Worm (Caenorhabditis elegans) whole organism, L4 larva: ENCODE measurements around the gene ift-74.

Experiments
- F49E8.2 ChIP-seq: sonication (generic microtip); optimal IDR thresholded peaks from 2 replicates; lab custom pipeline; 2016; ENCODE audit warnings: missing compliant biosample characterization, mild to moderate bottlenecking, missing genetic modification characterization, borderline replicate concordance
- R02D3.7 ChIP-seq: fragments of 150-350 bp; sonication (generic microtip); optimal IDR thresholded peaks from 3 replicates; lab custom pipeline; 2014; ENCODE audit warnings: missing biosample characterization, missing genetic modification characterization
- T26A8.4 ChIP-seq: fragments of 200-800 bp; sonication (Bioruptor generic); IDR thresholded peaks from 2 replicates; pipeline ENCODE4 v1.3.6; 2022; ENCODE audit warnings: missing genetic modification characterization, missing compliant biosample characterization
- Y105C5A.15 ChIP-seq: fragments of 200-800 bp; sonication (Bioruptor generic); IDR thresholded peaks from 2 replicates; pipeline ENCODE4 v1.3.6; 2022; ENCODE audit warnings: missing genetic modification characterization, missing compliant biosample characterization
- Y5F2A.4 ChIP-seq: fragments of 200-800 bp; sonication (Bioruptor generic); optimal IDR thresholded peaks from 2 replicates; lab custom pipeline; 2018; ENCODE audit warnings: mild to moderate bottlenecking, missing genetic modification characterization, missing compliant biosample characterization
- aha-1 ChIP-seq: fragments of 150-350 bp; peaks from one replicate; lab custom pipeline; 2014; ENCODE audit warnings: missing biosample characterization, missing genetic modification characterization
- ama-1 ChIP-seq: fragments of 150-350 bp; optimal IDR thresholded peaks from 2 replicates; lab custom pipeline; 2014; ENCODE audit warnings: inconsistent platforms, mixed read lengths
- attf-4 ChIP-seq: sonication (generic microtip); optimal IDR thresholded peaks from 3 replicates; lab custom pipeline; 2017; ENCODE audit warnings: missing biosample characterization, missing genetic modification characterization
- ceh-44 ChIP-seq: fragments of 200-800 bp; sonication (Bioruptor generic); IDR thresholded peaks from 2 replicates; pipeline ENCODE4 v1.3.6; 2022; ENCODE audit warnings: missing genetic modification reagents, missing genetic modification characterization, missing compliant biosample characterization
- ces-1 ChIP-seq: fragments of 150-350 bp; sonication (generic microtip); optimal IDR thresholded peaks from 4 replicates; lab custom pipeline; 2014; ENCODE audit warnings: missing biosample characterization, missing genetic modification reagents, missing genetic modification characterization
- cey-2 ChIP-seq: sonication (generic microtip); optimal IDR thresholded peaks from 3 replicates; lab custom pipeline; 2017; ENCODE audit warnings: missing genetic modification characterization, mild to moderate bottlenecking, missing compliant biosample characterization, antibody characterized with exemption, borderline replicate concordance; ENCODE audit not compliant: insufficient read depth
- daf-12 ChIP-seq: fragments of 150-350 bp; optimal IDR thresholded peaks from 2 replicates; lab custom pipeline; 2014; ENCODE audit warnings: missing biosample characterization, missing genetic modification reagents, missing genetic modification characterization
- dmd-6 ChIP-seq: fragments of 200-800 bp; sonication (Bioruptor generic); IDR thresholded peaks from 2 replicates; pipeline ENCODE4 v1.3.6; 2022; ENCODE audit warnings: missing genetic modification reagents, missing genetic modification characterization, missing compliant biosample characterization
- dpl-1 ChIP-seq: fragments of 150-350 bp; optimal IDR thresholded peaks from 2 replicates; lab custom pipeline; 2014; ENCODE audit warnings: missing biosample characterization, missing genetic modification reagents, missing genetic modification characterization
- duxl-1 ChIP-seq: sonication (generic microtip); optimal IDR thresholded peaks from 2 replicates; lab custom pipeline; 2016; ENCODE audit warnings: mild to moderate bottlenecking, missing genetic modification characterization, moderate library complexity, missing compliant biosample characterization; ENCODE audit not compliant: poor library complexity
- dve-1 ChIP-seq: sonication (generic microtip); optimal IDR thresholded peaks from 2 replicates; lab custom pipeline; 2017; ENCODE audit warnings: antibody characterized with exemption, mild to moderate bottlenecking, missing genetic modification characterization, missing compliant biosample characterization; ENCODE audit not compliant: insufficient read depth
- hif-1 ChIP-seq, 2 experiments: sonication (generic microtip); optimal IDR thresholded peaks; 2 replicates each; lab custom pipeline; 2016 to 2017; ENCODE audit warnings: missing compliant biosample characterization in 2 of 2, missing genetic modification characterization in 2 of 2, missing genetic modification reagents in 2 of 2, missing genotype in 2 of 2, mild to moderate bottlenecking in 1 of 2
- hlh-30 ChIP-seq: sonication (generic microtip); optimal IDR thresholded peaks from 2 replicates; lab custom pipeline; 2017; ENCODE audit warnings: antibody characterized with exemption, mild to moderate bottlenecking, missing genetic modification characterization, missing compliant biosample characterization; ENCODE audit not compliant: insufficient read depth
- hmg-1.1 ChIP-seq: fragments of 200-800 bp; sonication (Bioruptor generic); IDR thresholded peaks from 2 replicates; pipeline ENCODE4 v1.3.6; 2022; ENCODE audit warnings: missing genetic modification reagents, missing genetic modification characterization, missing compliant biosample characterization
- jun-1 ChIP-seq: fragments of 150-350 bp; optimal IDR thresholded peaks from 2 replicates; lab custom pipeline; 2014; ENCODE audit warnings: missing biosample characterization, missing genetic modification reagents, missing genetic modification characterization
- lim-7 ChIP-seq: fragments of 200-800 bp; sonication (Bioruptor generic); IDR thresholded peaks from 2 replicates; pipeline ENCODE4 v1.3.6; 2022; ENCODE audit warnings: missing genetic modification characterization, missing compliant biosample characterization
- lin-13 ChIP-seq: fragments of 150-350 bp; optimal IDR thresholded peaks from 2 replicates; lab custom pipeline; 2014; ENCODE audit warnings: missing biosample characterization, missing genetic modification reagents, missing genetic modification characterization
- lin-15B ChIP-seq: fragments of 150-350 bp; sonication (generic microtip); optimal IDR thresholded peaks from 3 replicates; lab custom pipeline; 2014; ENCODE audit warnings: missing biosample characterization, missing genetic modification characterization
- lin-38 ChIP-seq: fragments of 200-800 bp; sonication (Bioruptor generic); IDR thresholded peaks from 2 replicates; pipeline ENCODE4 v1.3.6; 2022; ENCODE audit warnings: missing genetic modification reagents, missing genetic modification characterization, missing compliant biosample characterization
- lir-3 ChIP-seq: sonication (generic microtip); optimal IDR thresholded peaks from 2 replicates; lab custom pipeline; 2016; ENCODE audit warnings: mild to moderate bottlenecking, missing genetic modification characterization, missing compliant biosample characterization
- mdt-29 ChIP-seq: fragments of 200-800 bp; sonication (Bioruptor generic); IDR thresholded peaks from 2 replicates; pipeline ENCODE4 v1.3.6; 2022; ENCODE audit warnings: missing genetic modification reagents, missing genetic modification characterization, missing compliant biosample characterization
- mes-2 ChIP-seq: sonication (generic microtip); optimal IDR thresholded peaks from 2 replicates; lab custom pipeline; 2016; ENCODE audit warnings: missing genotype, mild to moderate bottlenecking, missing genetic modification characterization, missing compliant biosample characterization; ENCODE audit not compliant: poor library complexity, severe bottlenecking
- nhr-10 ChIP-seq: fragments of 150-350 bp; optimal IDR thresholded peaks from 2 replicates; lab custom pipeline; 2014; ENCODE audit warnings: missing biosample characterization, missing genetic modification characterization
- nhr-11 ChIP-seq: fragments of 150-350 bp; optimal IDR thresholded peaks from 2 replicates; lab custom pipeline; 2014; ENCODE audit warnings: missing biosample characterization, missing genetic modification characterization
- nhr-25 ChIP-seq: sonication (generic microtip); optimal IDR thresholded peaks from 2 replicates; lab custom pipeline; 2017; ENCODE audit warnings: missing genetic modification characterization, mild to moderate bottlenecking, missing compliant biosample characterization, antibody characterized with exemption, moderate library complexity, borderline replicate concordance; ENCODE audit not compliant: insufficient read depth
- nhr-28 ChIP-seq: fragments of 150-350 bp; optimal IDR thresholded peaks from 2 replicates; lab custom pipeline; 2014; ENCODE audit warnings: missing biosample characterization, missing genetic modification characterization
- nhr-41 ChIP-seq: fragments of 200-800 bp; sonication (Bioruptor generic); IDR thresholded peaks from 2 replicates; pipeline ENCODE4 v1.3.6; 2022; ENCODE audit warnings: missing genetic modification reagents, missing genetic modification characterization, missing compliant biosample characterization
- nhr-76 ChIP-seq: fragments of 150-350 bp; optimal IDR thresholded peaks from 2 replicates; lab custom pipeline; 2014; ENCODE audit warnings: missing biosample characterization, missing genetic modification characterization
- nhr-77 ChIP-seq: fragments of 150-350 bp; optimal IDR thresholded peaks from 2 replicates; lab custom pipeline; 2014; ENCODE audit warnings: missing biosample characterization, missing genetic modification characterization
- rbr-2 ChIP-seq: sonication (generic microtip); optimal IDR thresholded peaks from 2 replicates; lab custom pipeline; 2016; ENCODE audit warnings: missing genotype, missing genetic modification characterization, missing compliant biosample characterization
- set-16 ChIP-seq: fragments of 200-800 bp; sonication (Bioruptor generic); IDR thresholded peaks from 2 replicates; pipeline ENCODE4 v1.3.6; 2022; ENCODE audit warnings: missing genetic modification reagents, missing genetic modification characterization, missing compliant biosample characterization
- skn-1 ChIP-seq: fragments of 150-350 bp; optimal IDR thresholded peaks from 2 replicates; lab custom pipeline; 2014; ENCODE audit warnings: missing biosample characterization, missing genetic modification characterization
- snpc-1.2 ChIP-seq: fragments of 200-800 bp; sonication (Bioruptor generic); IDR thresholded peaks from 2 replicates; pipeline ENCODE4 v1.3.6; 2022; ENCODE audit warnings: missing genetic modification reagents, missing genetic modification characterization, missing compliant biosample characterization
- spr-3 ChIP-seq: fragments of 200-800 bp; sonication (Bioruptor generic); optimal IDR thresholded peaks from 2 replicates; lab custom pipeline; 2018; ENCODE audit warnings: mild to moderate bottlenecking, missing genetic modification characterization, missing compliant biosample characterization
- tag-97 ChIP-seq: fragments of 200-800 bp; sonication (Bioruptor generic); IDR thresholded peaks from 2 replicates; pipeline ENCODE4 v1.3.6; 2022; ENCODE audit warnings: missing genetic modification characterization, missing compliant biosample characterization
- zip-11 ChIP-seq: fragments of 200-800 bp; sonication (Bioruptor generic); IDR thresholded peaks from 2 replicates; pipeline ENCODE4 v1.3.6; 2022; ENCODE audit warnings: missing genetic modification characterization, missing compliant biosample characterization
- ztf-11 ChIP-seq: fragments of 150-350 bp; optimal IDR thresholded peaks from 2 replicates; lab custom pipeline; 2014; ENCODE audit warnings: missing biosample characterization, missing genetic modification characterization

The ift-74 gene

DNA sequence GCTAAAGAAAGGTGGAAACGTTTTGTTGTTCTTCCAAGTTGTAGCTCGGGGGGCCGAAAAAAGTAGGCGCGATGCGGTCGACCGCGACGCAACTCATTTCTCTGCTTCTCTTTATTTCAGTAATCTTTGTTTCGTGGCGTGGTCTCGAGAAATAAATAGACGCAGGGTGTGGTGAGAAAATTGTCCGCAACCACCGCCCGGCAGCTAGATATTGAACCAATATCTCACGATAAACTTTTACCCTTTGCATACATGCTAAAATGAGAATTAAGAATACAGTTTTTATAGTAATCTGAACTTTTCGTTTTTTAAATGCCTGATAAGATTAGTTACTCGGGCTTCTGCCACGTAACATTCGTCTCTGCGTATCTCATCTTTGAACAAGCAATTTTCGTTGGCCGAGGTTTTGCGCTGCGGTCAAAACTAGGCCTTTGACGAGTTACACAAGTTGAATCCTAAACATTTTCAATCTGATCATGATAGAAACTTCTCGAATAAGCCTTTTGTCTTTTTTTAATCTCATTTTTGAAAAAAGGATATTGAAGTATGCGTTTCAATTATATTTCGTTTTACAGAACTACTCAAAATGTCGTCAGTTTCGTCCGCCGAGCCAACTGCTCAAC lies 4.0 kb downstream of the ift-74 start, which contains the start of gene gyf-1 (continued):
- TF ChIP-seq lin-38 (GFP tag; lab: Robert Waterston, UW) (no peak), attf-4 (tag; lab: Kevin White, UChicago) (no peak), nhr-28 (tag; lab: Kevin White, UChicago) (peak; percentile 63), mes-2 (tag; lab: Kevin White, UChicago) (peak; percentile 53), hmg-1.1 (peak; percentile 56; the same call in 1 of the 2 replicates), dve-1 (tag; lab: Kevin White, UChicago) (no peak), jun-1 (no peak), nhr-11 (tag; lab: Kevin White, UChicago) (peak; percentile 39), cey-2 (tag; lab: Kevin White, UChicago) (no peak), lin-15B (tag; lab: Kevin White, UChicago) (no peak), skn-1 (tag; lab: Kevin White, UChicago) (no peak), tag-97 (GFP tag; lab: Robert Waterston, UW) (no peak), aha-1 (tag; lab: Kevin White, UChicago) (peak; percentile 65), nhr-77 (no peak), nhr-10 (tag; lab: Kevin White, UChicago) (no peak), ces-1 (GFP tag; lab: Kevin White, UChicago) (no peak), lim-7 (no peak), ama-1 (peak; percentile 19), nhr-76 (tag; lab: Kevin White, UChicago) (no peak), nhr-41 (GFP tag; lab: Robert Waterston, UW) (no peak), duxl-1 (no peak), R02D3.7 (tag; lab: Kevin White, UChicago) (no peak), F49E8.2 (tag; lab: Kevin White, UChicago) (no peak), spr-3 (GFP tag; lab: Kevin White, UChicago) (no peak), Y5F2A.4 (GFP tag; lab: Kevin White, UChicago) (no peak), T26A8.4 (GFP tag; lab: Robert Waterston, UW) (no peak), nhr-25 (tag; lab: Kevin White, UChicago) (no peak), ceh-44 (GFP tag; lab: Robert Waterston, UW) (no peak), ztf-11 (tag; lab: Kevin White, UChicago) (no peak), rbr-2 (tag; lab: Kevin White, UChicago) (peak; percentile 23), mdt-29 (GFP tag; lab: Robert Waterston, UW) (no peak), daf-12 (no peak), Y105C5A.15 (GFP tag; lab: Robert Waterston, UW) (no peak), hif-1 (tag; optimal IDR thresholded peaks at IDR 0.05; lab: Kevin White, UChicago) (peak in 1 of 2 experiments; percentile 63), hlh-30 (tag; lab: Kevin White, UChicago) (peak; percentile 71), dmd-6 (GFP tag; lab: Robert Waterston, UW) (peak; percentile 29; the same call in 1 of the 2 replicates), lir-3 (no peak), dpl-1 (GFP tag; lab: Kevin White, UChicago) (peak; percentile 24), lin-13 (GFP tag; lab: Kevin White, UChicago) (no peak), set-16 (GFP tag; lab: Robert Waterston, UW) (no peak), snpc-1.2 (GFP tag; lab: Robert Waterston, UW) (no peak), zip-11 (no peak)
- TF ChIP-seq, all 104 proteins: peak for 21
